Fruit fly (Drosophila melanogaster) whole organism, prepupa: ENCODE results near the gene Tim9b.

ENCODE experiments used
- Blimp-1 ChIP-seq: fragments of 200-800 bp; sonication (Bioruptor generic); optimal IDR thresholded peaks from 3 replicates; lab custom pipeline; 2017; ENCODE audit warnings: missing biosample characterization, missing genetic modification characterization, mild to moderate bottlenecking, moderate library complexity, missing genetic modification reagents
- CG10669 ChIP-seq: fragments of 200-800 bp; sonication (Bioruptor generic); optimal IDR thresholded peaks from 3 replicates; lab custom pipeline; 2018; ENCODE audit warnings: missing biosample characterization, mild to moderate bottlenecking, missing genetic modification characterization, moderate library complexity
- CG11902 ChIP-seq: fragments of 200-800 bp; sonication (Bioruptor generic); optimal IDR thresholded peaks from 3 replicates; lab custom pipeline; 2016; ENCODE audit warnings: missing biosample characterization, missing genetic modification characterization
- CG16779 ChIP-seq: fragments of 200-800 bp; sonication (Bioruptor generic); optimal IDR thresholded peaks from 3 replicates; lab custom pipeline; 2017; ENCODE audit warnings: missing biosample characterization, mild to moderate bottlenecking, missing genetic modification characterization
- CG3032 ChIP-seq: fragments of 200-800 bp; optimal IDR thresholded peaks from 2 replicates; lab custom pipeline; 2019; ENCODE audit warnings: missing biosample characterization, mild to moderate bottlenecking, missing genetic modification characterization, moderate library complexity
- CG32006 ChIP-seq: fragments of 200-800 bp; sonication (Bioruptor generic); optimal IDR thresholded peaks from 3 replicates; lab custom pipeline; 2017; ENCODE audit warnings: missing biosample characterization, mild to moderate bottlenecking, missing genetic modification characterization
- CG4318 ChIP-seq: fragments of 200-800 bp; sonication (Bioruptor generic); optimal IDR thresholded peaks from 3 replicates; lab custom pipeline; 2017; ENCODE audit warnings: missing biosample characterization, mild to moderate bottlenecking, missing genetic modification characterization
- CG6276 ChIP-seq: fragments of 200-800 bp; sonication (Bioruptor generic); optimal IDR thresholded peaks from 2 replicates; lab custom pipeline; 2017; ENCODE audit warnings: missing biosample characterization, mild to moderate bottlenecking, missing genetic modification characterization
- CG6854 ChIP-seq: fragments of 200-800 bp; sonication (Bioruptor generic); optimal IDR thresholded peaks from 2 replicates; lab custom pipeline; 2017; ENCODE audit warnings: missing biosample characterization, mild to moderate bottlenecking, missing genetic modification characterization
- CG7368 ChIP-seq: fragments of 200-800 bp; sonication (Bioruptor generic); optimal IDR thresholded peaks from 3 replicates; lab custom pipeline; 2016; ENCODE audit warnings: missing biosample characterization, missing genetic modification characterization
- CG8119 ChIP-seq: fragments of 200-800 bp; sonication (Bioruptor generic); IDR thresholded peaks from 3 replicates; pipeline ENCODE4 v1.3.6; 2022; ENCODE audit warnings: missing biosample characterization, missing genetic modification characterization
- CG8632 ChIP-seq: fragments of 200-800 bp; sonication (Bioruptor generic); optimal IDR thresholded peaks from 3 replicates; lab custom pipeline; 2016; ENCODE audit warnings: missing biosample characterization, missing genetic modification characterization
- CG9139 ChIP-seq: fragments of 200-800 bp; sonication (Bioruptor generic); optimal IDR thresholded peaks from 3 replicates; lab custom pipeline; 2017; ENCODE audit warnings: missing biosample characterization, mild to moderate bottlenecking, missing genetic modification characterization
- Eip75B ChIP-seq: fragments of 200-800 bp; sonication (Bioruptor generic); optimal IDR thresholded peaks from 3 replicates; lab custom pipeline; 2016; ENCODE audit warnings: missing biosample characterization, missing genetic modification characterization
- Eip78C ChIP-seq: fragments of 200-800 bp; sonication (Bioruptor generic); peaks from one replicate; lab custom pipeline; 2016; ENCODE audit warnings: missing biosample characterization, missing genetic modification characterization
- Eip93F ChIP-seq: fragments of 200-800 bp; sonication (Bioruptor generic); optimal IDR thresholded peaks from 2 replicates; lab custom pipeline; 2016; ENCODE audit warnings: missing biosample characterization, mild to moderate bottlenecking, missing genetic modification characterization
- Ets21C ChIP-seq: fragments of 200-800 bp; sonication (Bioruptor generic); optimal IDR thresholded peaks from 3 replicates; lab custom pipeline; 2016; ENCODE audit warnings: missing biosample characterization, missing genetic modification characterization
- Gug ChIP-seq: fragments of 200-800 bp; sonication (Bioruptor generic); IDR thresholded peaks from 2 replicates; pipeline ENCODE4 v1.3.6; 2022; ENCODE audit warnings: missing biosample characterization, missing genetic modification characterization
- Hr39 ChIP-seq: fragments of 200-800 bp; sonication (Bioruptor generic); optimal IDR thresholded peaks from 2 replicates; lab custom pipeline; 2016; ENCODE audit warnings: missing biosample characterization, missing genetic modification characterization
- Hr4 ChIP-seq: fragments of 200-800 bp; sonication (Bioruptor generic); optimal IDR thresholded peaks from 3 replicates; lab custom pipeline; 2016; ENCODE audit warnings: missing biosample characterization, missing genetic modification characterization
- Lpt ChIP-seq: fragments of 200-800 bp; sonication (Bioruptor generic); optimal IDR thresholded peaks from 3 replicates; lab custom pipeline; 2016; ENCODE audit warnings: missing biosample characterization, missing genetic modification characterization
- OdsH ChIP-seq: fragments of 200-800 bp; sonication (Bioruptor generic); optimal IDR thresholded peaks from 3 replicates; lab custom pipeline; 2016; ENCODE audit warnings: missing biosample characterization, missing genetic modification characterization
- Sox102F ChIP-seq: fragments of 200-800 bp; sonication (Bioruptor generic); optimal IDR thresholded peaks from 2 replicates; lab custom pipeline; 2016; ENCODE audit warnings: missing biosample characterization, mild to moderate bottlenecking, missing genetic modification characterization
- Sox15 ChIP-seq: fragments of 200-800 bp; sonication (Bioruptor generic); optimal IDR thresholded peaks from 3 replicates; lab custom pipeline; 2016; ENCODE audit warnings: missing biosample characterization, missing genetic modification characterization
- dac ChIP-seq: fragments of 200-800 bp; sonication (Bioruptor generic); optimal IDR thresholded peaks from 2 replicates; lab custom pipeline; 2017; ENCODE audit warnings: missing biosample characterization, mild to moderate bottlenecking, missing genetic modification characterization
- dsx ChIP-seq: fragments of 200-800 bp; optimal IDR thresholded peaks from 3 replicates; lab custom pipeline; 2019; ENCODE audit warnings: missing biosample characterization, mild to moderate bottlenecking, missing genetic modification characterization, moderate library complexity; ENCODE audit not compliant: poor library complexity, severe bottlenecking
- fd59A ChIP-seq: fragments of 200-800 bp; sonication (Bioruptor generic); optimal IDR thresholded peaks from 2 replicates; lab custom pipeline; 2017; ENCODE audit warnings: missing biosample characterization, mild to moderate bottlenecking, missing genetic modification characterization, missing genetic modification reagents
- fd85E ChIP-seq: fragments of 200-800 bp; sonication (Bioruptor generic); optimal IDR thresholded peaks from 3 replicates; lab custom pipeline; 2016; ENCODE audit warnings: missing biosample characterization, missing genetic modification characterization
- fkh ChIP-seq: fragments of 200-800 bp; sonication (Bioruptor generic); optimal IDR thresholded peaks from 3 replicates; lab custom pipeline; 2017; ENCODE audit warnings: missing biosample characterization, mild to moderate bottlenecking, missing genetic modification characterization, moderate library complexity
- lz ChIP-seq: fragments of 200-800 bp; sonication (Bioruptor generic); optimal IDR thresholded peaks from 3 replicates; lab custom pipeline; 2016; ENCODE audit warnings: missing biosample characterization, missing genetic modification characterization
- pdm3 ChIP-seq: fragments of 200-800 bp; sonication (Bioruptor generic); optimal IDR thresholded peaks from 3 replicates; lab custom pipeline; 2016; ENCODE audit warnings: missing biosample characterization, missing genetic modification characterization
- salr ChIP-seq, 2 experiments: fragments of 200-800 bp; sonication (Bioruptor generic); optimal IDR thresholded peaks; 3 replicates each; lab custom pipeline; 2016 to 2018; ENCODE audit warnings: missing biosample characterization in 2 of 2, missing genetic modification characterization in 2 of 2, mild to moderate bottlenecking in 1 of 2
- ss ChIP-seq, 2 experiments: fragments of 200-800 bp; sonication (Bioruptor generic); optimal IDR thresholded peaks; 2 replicates in 1 of 2; 3 replicates in 1 of 2; lab custom pipeline; 2017 to 2018; ENCODE audit warnings: mild to moderate bottlenecking in 2 of 2, missing biosample characterization in 2 of 2, missing genetic modification characterization in 2 of 2, moderate library complexity in 1 of 2
- topi ChIP-seq: fragments of 200-800 bp; sonication (Bioruptor generic); optimal IDR thresholded peaks from 3 replicates; lab custom pipeline; 2016; ENCODE audit warnings: missing biosample characterization, missing genetic modification characterization
- vri ChIP-seq: fragments of 200-800 bp; sonication (Bioruptor generic); optimal IDR thresholded peaks from 3 replicates; lab custom pipeline; 2016; ENCODE audit warnings: missing biosample characterization, mild to moderate bottlenecking, missing genetic modification characterization

Tim9b gene

DNA sequence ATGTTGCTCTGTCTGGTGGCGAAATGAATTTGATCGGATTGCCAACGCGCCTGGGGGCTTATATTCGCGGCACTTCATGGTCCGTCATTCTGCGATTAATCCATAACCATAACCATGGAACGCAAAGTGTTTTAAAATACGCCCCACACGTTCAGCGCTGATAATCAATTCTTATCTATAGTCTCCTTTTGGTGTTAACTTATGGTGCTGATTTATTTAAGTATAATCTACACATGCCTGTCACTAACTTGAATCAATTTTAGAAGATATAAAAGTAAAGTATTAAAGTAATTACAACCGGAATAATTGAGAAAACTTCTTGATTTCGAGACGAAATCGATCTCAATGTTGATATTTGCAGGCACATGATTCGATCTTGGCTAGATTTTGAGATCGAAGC lies 28.3 kb downstream of the Tim9b start, which contains the start of gene CG14219:
Gene CG14219, minus strand, starts transcription at position 101 of the 400 bp plus-strand sequence.
- no peak for TF ChIP-seq Sox102F (GFP tag; lab: Kevin White, UChicago)
- TF ChIP-seq dsx (GFP tag; lab: Kevin White, UChicago): no peak
- no peak for TF ChIP-seq Ets21C (GFP tag; lab: Kevin White, UChicago)
- TF ChIP-seq CG32006 (GFP tag; lab: Kevin White, UChicago): no peak
- no peak for TF ChIP-seq Hr39 (GFP tag; lab: Kevin White, UChicago)
- no peak for TF ChIP-seq CG8632 (GFP tag; lab: Kevin White, UChicago)
- TF ChIP-seq CG6276 (GFP tag; lab: Kevin White, UChicago): no peak
- TF ChIP-seq Sox15 (GFP tag; lab: Kevin White, UChicago): no peak
- TF ChIP-seq Hr4 (GFP tag; lab: Kevin White, UChicago): no peak
- TF ChIP-seq, all 60 proteins: peak for 0

DNA sequence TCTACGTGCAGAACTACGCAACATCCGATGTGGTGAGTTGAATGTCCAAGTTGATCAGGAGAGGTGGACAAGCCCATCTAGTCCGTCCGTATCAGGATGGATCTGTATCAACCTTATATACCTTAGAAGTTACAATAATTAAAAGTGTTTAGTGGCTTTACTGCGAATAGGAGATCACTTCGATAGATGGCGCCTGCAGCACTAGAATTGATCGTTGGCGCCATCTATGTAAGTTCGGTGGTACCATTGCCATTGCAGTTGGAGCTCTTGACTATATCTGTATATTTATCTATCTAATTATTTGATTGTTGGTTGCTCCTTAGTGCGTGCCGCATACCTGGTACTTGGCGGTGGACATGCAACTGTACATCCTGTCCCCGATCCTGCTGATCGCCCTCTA lies 33.2 kb downstream of the Tim9b start:
- TF ChIP-seq dsx (GFP tag; lab: Kevin White, UChicago) (no peak), Gug (no peak), CG10669 (GFP tag; lab: Kevin White, UChicago) (no peak), dac (GFP tag; lab: Kevin White, UChicago) (no peak), topi (GFP tag; lab: Kevin White, UChicago) (no peak), CG6854 (GFP tag; lab: Kevin White, UChicago) (no peak), CG9139 (GFP tag; lab: Kevin White, UChicago) (no peak), fd85E (GFP tag; lab: Kevin White, UChicago) (no peak), Lpt (GFP tag; lab: Kevin White, UChicago) (no peak), CG3032 (tag; lab: Kevin White, UChicago) (no peak), CG11902 (GFP tag; lab: Kevin White, UChicago) (no peak), ss (GFP tag; optimal IDR thresholded peaks at IDR 0.05; lab: Kevin White, UChicago) (no peak), Eip78C (GFP tag; lab: Kevin White, UChicago) (no peak), lz (GFP tag; lab: Kevin White, UChicago) (no peak), salr (GFP tag; optimal IDR thresholded peaks at IDR 0.05; lab: Kevin White, UChicago) (no peak), fkh (GFP tag; lab: Kevin White, UChicago) (no peak), CG8119 (no peak), CG16779 (tag; lab: Kevin White, UChicago) (no peak)
- TF ChIP-seq, all 60 proteins: peak for 0

DNA sequence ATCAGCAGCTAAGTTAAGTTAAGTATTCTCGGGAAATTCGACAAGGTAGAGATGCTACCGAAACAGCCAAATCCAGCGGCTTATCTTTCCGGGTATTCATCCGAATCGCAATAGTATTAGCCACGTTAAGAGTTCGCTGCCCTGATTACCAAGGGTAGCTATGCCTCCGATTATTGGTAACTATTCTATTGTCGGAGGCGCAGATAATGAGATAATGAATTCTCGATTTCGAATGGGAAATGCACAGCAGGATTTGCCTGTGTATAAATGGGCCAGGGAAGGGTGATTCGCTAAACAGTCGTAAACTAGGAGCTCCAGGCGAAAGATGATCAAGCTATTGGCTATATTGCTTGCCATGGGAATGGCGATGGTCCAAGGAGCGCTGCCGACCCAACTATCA lies 35.0 kb downstream of the Tim9b start, which contains the start of gene CG14204:
Gene CG14204, plus strand, starts transcription at position 301 of the 400 bp plus-strand sequence.
- TF ChIP-seq Eip75B (GFP tag; lab: Kevin White, UChicago) (no peak), Gug (no peak), fd59A (GFP tag; lab: Kevin White, UChicago) (no peak), topi (GFP tag; lab: Kevin White, UChicago) (no peak)

DNA sequence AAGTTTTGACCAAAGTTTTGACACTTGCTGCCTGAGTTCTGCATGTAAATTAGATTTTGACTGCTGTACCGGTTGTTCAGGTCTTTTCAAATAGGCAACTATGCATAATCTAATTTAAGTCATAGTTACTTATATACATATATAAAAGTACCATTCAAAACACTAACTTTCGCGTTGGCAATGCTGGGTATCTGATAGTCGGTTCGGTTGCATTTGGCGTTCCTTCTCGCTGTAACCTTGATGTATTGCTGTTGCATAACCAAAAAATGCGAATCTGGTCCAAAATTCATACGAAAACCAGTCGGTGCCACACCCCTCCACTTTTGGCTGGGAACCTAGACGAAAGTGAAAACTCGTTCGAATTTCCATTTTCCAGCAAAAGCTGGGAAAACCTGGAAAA lies 35.6 kb downstream of the Tim9b start:
- TF ChIP-seq CG10669 (GFP tag; lab: Kevin White, UChicago) (no peak), CG7368 (no peak), CG3032 (tag; lab: Kevin White, UChicago) (no peak), Blimp-1 (GFP tag; lab: Kevin White, UChicago) (no peak), CG4318 (GFP tag; lab: Kevin White, UChicago) (no peak), OdsH (GFP tag; lab: Kevin White, UChicago) (no peak), pdm3 (no peak), Eip93F (GFP tag; lab: Kevin White, UChicago) (no peak), Eip75B (GFP tag; lab: Kevin White, UChicago) (no peak), vri (GFP tag; lab: Kevin White, UChicago) (no peak)
